Fruit fly (Drosophila melanogaster): ENCODE data around the gene spen.

DNA sequence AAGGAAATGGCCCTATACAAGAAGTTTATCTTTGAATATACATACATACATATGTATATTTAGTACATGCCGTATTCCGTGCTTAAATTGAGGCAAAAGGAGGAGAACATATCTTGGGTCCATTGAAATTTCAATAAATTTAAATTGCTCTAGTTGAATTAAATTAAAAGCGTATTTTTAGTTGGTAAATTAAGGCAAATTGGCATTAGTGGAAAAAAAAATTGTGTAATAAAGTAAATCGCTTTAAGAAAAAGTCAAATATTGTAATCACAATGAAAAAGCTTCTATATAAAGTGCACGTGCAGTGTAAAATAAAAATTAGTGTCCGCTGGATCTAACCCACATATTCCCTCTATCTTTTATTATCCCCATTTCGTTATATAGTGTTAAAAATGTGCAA is 3.4 kb downstream of the spen start:
- TF ChIP-seq CG14711 (tag; optimal IDR thresholded peaks at IDR 0.05) (no peak), toe (GFP tag; optimal IDR thresholded peaks at IDR 0.05) (no peak), CG7101 (tag; optimal IDR thresholded peaks at IDR 0.05) (no peak), ovo (GFP tag; optimal IDR thresholded peaks at IDR 0.05) (no peak), CG5204 (GFP tag; optimal IDR thresholded peaks at IDR 0.05) (no peak), CG1620 (GFP tag; optimal IDR thresholded peaks at IDR 0.05) (no peak)
